Fruit fly (Drosophila melanogaster) whole organism, larva: ENCODE data around the gene CG31231.

Experiments
- noc ChIP-seq: fragments of 200-800 bp; sonication (Bioruptor generic); optimal IDR thresholded peaks from 3 replicates; lab custom pipeline; 2019; ENCODE audit warnings: missing biosample characterization, mild to moderate bottlenecking, missing genetic modification characterization, moderate library complexity

The CG31231 gene

DNA sequence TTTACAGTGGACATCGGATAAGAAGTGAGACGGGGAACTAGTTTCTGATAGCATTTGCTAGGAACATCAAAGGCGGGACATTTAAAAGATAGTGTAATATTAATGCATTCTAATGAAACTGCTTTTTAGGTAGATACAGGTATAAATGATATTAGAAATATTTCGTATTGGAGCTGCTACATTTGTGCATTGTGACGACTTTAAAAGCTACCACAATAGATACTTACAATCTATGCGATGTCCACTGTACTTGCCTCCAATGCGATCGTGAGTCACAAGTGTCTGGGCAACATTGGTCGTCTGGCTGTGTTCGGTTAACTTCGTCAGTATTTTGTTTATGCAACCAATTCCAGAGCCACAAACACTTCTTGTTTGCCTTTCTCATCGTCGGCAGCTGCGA, 4.7 kb downstream of the CG31231 start:
- peak; percentile 55 for TF ChIP-seq noc

DNA sequence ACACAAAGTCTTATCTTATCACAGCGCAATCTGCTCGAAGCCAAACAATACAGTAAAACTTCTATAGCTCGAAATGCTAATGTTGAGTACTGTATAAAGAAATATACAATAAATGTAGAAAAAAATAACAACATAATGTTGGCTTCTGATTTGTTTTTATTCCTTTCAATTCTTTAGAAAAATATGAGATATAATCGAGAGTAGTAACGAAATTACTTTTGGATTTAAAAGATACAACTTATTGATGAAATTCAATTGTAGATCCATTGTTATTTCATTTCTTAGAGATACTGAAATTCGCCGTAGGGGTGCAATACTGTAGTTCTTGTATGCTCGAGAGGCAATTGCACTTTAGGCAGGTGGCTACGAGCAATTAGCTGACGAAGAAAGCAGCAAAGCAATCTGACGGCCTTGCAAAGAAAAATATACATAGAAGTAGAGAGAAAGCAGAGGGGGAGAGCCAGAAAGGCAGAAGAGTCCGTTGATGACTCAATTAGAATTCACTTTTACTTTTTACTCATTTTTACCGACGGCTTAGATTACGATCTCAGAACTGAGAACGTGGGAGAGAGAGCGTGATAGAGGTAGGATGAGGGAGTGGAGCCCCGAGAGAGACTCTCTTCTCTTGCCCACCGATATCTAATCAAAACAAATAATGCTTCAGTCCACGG, 5.4 kb downstream of the CG31231 start:
- peak; percentile 79 for TF ChIP-seq noc

DNA sequence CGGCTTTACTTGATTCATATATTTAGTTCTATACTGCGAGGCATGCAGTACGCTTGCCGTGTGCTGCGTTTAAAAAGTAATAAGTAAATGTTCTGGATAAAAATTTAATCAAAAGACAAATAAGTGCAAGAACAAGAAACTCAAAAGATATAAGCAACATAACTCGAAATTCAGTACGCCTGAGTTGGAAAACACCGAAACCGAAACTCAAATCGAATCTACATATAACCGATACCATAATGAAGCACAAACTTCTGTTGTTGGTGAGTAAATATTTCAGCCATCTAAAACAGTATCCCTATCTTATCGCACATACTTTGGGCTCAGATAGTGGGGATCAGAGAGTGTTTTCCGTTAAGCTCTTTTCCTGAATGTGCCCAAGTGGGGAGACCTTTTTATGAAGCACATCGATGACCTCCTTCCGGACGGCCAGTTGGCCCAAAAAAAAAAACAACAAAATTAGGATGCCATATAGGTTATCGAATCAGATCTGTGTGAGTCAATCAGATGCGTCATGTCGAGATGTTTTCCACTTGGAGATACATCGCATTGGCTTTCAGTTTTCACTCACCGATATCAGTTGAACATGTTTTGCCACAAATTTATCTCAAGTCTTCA, 6.1 kb downstream of the CG31231 start, which contains the start of gene CG31230:
Gene CG31230, plus strand, starts transcription at position 568 of the 618 bp plus-strand sequence.
- peak; percentile 54 for TF ChIP-seq noc

DNA sequence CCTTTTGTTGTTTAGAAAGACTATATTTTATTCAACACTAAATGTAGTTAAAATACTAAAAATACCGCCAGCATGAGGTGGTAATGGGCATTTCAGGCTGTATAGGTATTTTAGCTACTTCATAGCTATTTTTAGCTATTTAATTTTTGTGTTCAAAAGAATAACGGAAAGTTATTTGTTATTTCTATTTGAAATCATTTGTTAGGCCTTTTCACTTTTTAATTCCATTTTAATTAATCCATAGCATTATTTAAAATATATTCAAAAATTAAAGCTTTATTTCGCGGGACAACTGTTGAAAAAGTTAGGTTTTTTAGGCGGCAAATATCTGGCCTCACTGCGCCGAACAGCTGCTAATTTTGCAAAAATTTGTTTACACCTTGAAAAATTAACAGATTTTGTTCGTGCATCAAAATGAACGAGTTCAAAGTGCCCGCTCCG, 12.4 kb downstream of the CG31231 start, which contains the start of the genes dind and CG7706:
Gene dind, minus strand, starts transcription at position 40 of the 441 bp plus-strand sequence.
Gene CG7706, plus strand, starts transcription at position 319 of the 441 bp plus-strand sequence.
- TF ChIP-seq noc: no peak

DNA sequence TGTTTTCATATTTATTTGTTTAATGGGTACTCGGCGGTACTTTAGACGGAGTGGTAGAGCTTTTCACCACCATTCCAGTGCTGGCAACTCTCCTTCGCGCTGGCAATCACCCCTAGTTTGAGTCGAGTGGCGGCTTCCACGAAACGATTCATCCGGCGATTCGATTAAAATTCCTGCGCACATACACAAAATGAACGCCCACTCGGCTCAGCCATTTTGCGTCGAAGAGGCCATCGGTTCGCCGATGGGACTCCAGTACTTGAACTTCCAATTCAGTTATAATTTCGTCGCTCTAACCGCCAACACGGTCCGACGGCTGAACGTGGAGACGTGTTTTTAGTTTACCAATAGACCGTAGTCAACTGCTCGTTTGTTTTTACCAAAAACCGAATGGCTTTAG, 15.2 kb downstream of the CG31231 start, which contains the start of the genes CG46318 and ChT:
Gene CG46318, plus strand, starts transcription at position 273 of the 400 bp plus-strand sequence.
Gene ChT, plus strand, starts transcription at position 273 of the 400 bp plus-strand sequence.
- no peak for TF ChIP-seq noc

DNA sequence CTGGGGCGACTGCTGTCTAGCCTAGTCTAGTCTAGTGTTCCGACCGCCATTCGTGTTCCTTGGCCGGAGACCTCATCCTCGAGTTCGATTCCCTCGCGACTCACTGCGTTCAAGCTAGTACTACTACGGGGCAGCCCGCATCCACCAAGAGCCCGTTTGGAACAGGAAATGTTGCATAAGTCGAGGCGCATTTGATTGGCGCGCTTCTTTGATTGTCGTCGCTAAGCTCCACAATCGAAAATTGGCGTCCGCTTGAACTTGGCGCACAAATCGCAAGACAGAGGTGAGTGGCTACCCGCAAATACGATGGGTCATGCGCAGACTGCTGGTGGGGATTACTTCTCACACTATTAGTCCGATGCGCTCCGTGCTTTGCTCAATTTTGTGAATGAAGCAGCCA, 15.9 kb downstream of the CG31231 start:
- no peak for TF ChIP-seq noc

DNA sequence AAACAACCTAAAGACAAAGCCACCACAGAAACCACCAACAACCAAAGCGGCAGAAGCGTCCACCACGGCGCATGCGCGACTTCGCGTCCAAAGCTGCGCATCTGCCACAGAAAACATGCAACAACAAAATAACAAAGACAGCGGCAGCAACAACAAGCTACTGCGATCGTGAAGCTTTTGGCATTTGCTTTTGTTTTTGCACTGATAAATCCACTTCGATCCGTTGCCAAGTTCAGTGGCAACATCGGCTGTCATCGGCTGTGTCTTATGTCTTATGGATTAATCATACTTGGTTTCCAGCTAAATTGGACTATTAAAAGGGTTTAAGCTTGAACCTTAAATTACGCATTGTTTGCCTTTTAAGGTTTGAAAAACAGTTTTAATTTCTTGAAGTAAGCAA, 27.5 kb downstream of the CG31231 start, which contains the start of gene Muc91C:
Gene Muc91C, minus strand, starts transcription at position 101 of the 400 bp plus-strand sequence.
- no peak for TF ChIP-seq noc

DNA sequence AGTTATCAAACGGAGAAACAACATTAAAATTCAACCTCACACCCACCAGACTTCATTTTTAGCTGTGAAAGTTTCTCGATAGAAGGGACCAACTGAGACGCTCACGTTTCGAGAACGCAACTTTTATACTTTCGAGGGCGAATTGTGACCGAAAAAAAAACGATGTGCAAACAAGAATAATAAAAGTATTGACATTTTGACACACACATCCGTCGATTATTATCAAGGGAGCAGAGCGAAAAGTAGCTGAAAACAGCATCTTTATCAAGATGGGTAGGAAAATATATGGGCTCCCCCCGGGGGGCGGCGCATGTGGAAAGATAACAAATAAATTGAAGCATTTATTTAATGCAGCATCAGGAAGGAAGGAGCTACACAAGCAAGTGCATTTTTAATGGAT, 28.4 kb downstream of the CG31231 start, which contains the start of gene CG14300:
Gene CG14300, minus strand, starts transcription at position 101 of the 400 bp plus-strand sequence.
- TF ChIP-seq noc: no peak

DNA sequence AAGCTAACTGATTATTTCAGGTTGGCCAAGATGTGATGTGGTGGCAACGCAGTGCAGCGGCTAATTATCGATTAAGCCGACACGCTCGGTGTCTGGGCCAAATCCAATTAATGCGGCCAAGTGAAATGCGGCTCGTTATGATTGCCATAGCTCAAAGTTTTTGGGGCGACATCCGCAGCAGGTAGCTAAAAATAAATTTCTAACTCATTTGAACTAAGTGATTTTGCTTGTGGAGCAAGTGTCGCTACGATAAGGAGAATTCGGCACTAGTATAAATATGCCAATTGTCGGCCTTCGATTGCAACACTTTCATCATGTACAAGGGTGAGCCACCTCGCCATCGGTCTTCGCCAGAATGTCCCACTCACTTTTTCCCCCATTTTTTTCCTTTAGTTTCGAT, 29.8 kb downstream of the CG31231 start, which contains the start of gene CG34282:
Gene CG34282, plus strand, starts transcription at position 301 of the 400 bp plus-strand sequence.
- TF ChIP-seq noc: no peak

DNA sequence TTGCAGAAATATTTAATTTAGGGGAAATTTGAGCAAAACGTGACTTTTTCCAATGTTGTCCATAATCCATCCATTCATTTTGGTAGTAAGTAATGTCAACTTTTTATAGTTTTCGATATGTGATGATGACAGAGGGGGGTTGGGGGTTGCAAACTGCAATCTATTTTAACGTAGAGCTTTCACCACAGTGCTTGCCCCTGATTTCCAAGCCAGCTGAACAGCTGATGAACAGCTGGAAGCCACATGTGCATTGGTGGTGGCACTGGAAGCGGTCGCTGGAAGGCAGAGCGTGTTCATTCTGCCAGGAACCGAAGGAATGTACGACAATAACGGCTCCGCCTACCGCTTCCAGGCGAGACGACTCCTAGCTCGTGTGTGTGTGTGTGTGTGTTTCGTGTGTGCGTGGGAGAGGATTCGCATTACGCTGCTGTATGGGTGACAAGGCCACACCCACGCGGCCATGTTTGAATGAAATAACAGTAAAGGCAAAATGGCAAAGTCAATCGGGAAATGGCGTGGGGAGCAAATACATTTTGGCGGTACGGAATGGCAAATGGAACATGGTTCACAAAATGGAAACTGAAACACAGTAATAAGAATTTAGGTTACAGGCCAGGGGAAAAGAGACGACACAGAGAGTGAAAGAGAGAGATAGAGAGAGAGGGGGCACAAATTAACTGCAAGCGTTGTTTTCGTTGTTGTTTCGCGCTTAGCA, 33.9 kb downstream of the CG31231 start:
- no peak for TF ChIP-seq noc

DNA sequence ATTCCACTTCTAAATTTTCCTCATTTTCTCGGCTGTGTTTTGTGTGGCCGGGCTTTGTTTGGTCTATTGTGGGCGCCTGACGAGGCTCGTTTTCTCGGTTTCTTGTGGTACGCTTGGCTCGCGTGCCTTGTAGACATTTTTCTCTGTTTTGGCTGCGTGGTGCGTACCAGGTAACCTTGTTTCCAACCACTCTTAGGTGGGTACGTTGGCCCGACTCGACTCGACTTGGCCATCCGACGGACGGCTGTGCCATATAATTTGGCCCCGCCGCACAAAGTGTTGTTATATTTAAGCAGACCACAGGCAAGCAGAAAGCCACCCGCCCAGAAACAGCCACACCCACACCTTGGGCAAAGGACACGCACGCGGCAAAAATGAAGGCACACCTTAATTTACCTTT, 38.4 kb downstream of the CG31231 start:
- TF ChIP-seq noc: no peak

DNA sequence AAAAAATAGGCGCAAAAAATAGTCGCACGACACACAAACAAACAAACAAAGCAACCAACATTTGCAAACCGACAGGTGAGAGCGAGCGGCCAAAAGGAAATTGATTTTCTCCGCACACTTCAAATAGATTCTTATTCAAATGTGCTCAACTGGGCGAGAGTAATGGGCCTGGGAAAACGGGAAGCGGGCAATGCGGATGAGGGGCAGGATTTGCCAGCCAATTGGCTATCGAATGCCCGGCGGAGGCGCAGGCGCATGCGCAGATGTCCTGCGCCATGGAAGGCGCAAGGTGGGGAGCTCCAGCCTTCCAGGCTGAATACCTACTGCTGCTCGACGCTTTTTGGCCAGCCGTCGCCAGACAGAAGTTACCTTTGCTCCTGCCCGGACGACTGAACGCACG, 40.0 kb downstream of the CG31231 start, which contains the start of the genes ChAT and VAChT:
Gene ChAT, plus strand, starts transcription at position 352 of the 400 bp plus-strand sequence.
Gene VAChT, plus strand, starts transcription at position 352 of the 400 bp plus-strand sequence.
- no peak for TF ChIP-seq noc

DNA sequence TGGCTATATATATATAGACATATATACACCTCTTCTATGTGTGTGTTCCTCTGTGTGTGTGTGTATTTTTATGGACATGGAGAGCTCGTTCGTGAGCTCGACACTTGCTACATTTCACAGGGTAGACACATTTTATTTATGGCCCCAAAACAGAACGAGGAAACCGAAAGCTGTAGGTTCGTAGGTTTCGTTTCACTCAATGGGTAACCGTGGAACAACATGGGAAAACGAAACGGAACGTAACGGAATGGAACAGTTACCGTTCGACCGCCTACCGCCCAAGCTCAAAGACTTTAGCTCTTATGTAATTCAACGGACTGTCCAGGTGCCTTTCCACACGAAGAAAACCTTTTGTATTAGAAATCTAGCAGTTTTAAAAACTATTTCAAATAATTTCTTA, 41.1 kb downstream of the CG31231 start:
- TF ChIP-seq noc: no peak

DNA sequence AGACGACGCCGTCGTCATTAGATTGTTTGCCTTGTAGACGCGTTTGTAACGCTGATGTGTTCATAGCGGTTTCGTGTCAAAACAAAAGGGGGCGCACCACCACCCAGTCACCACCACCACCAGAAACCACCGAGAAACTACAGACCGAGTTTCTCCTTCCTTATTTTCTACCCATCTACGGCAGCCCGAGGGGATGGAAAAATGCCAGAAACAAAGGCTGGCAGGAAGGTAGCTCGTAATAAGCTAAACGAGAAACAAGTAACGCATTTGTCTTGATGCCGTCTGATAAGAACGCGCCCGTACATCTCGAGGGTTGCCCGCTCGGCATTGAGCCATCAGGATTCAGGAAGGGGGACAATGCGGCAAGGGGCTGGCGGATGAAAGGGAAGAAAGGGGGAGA, 42.3 kb downstream of the CG31231 start:
- no peak for TF ChIP-seq noc
